Fruit fly (Drosophila melanogaster): ENCODE data around the gene CG9133.
A peak's percentile ranks its signal among the peaks of the same experiment; 100 is the strongest.

Gene CG9133

dm6 chr3L:1204674-1205547 lies 46.9 kb upstream of the CG9133 start, which contains the start of gene CG9119 (continued):
- TF ChIP-seq usp (GFP tag; optimal IDR thresholded peaks at IDR 0.05) (no peak), sage (GFP tag; optimal IDR thresholded peaks at IDR 0.05) (no peak)

- TF ChIP-seq dl (GFP tag; optimal IDR thresholded peaks at IDR 0.05; ENCODE audit: insufficient read depth in 1 of 2, partially characterized antibody in 2 of 2) (peak; percentile 64 to 80), Rel (GFP tag; optimal IDR thresholded peaks at IDR 0.05) (no peak), Rel (tag; optimal IDR thresholded peaks at IDR 0.05) (peak; percentile 18), pan (optimal IDR thresholded peaks at IDR 0.05) (no peak), jim (GFP tag; optimal IDR thresholded peaks at IDR 0.05) (no peak), Myc (optimal IDR thresholded peaks at IDR 0.05) (peak; percentile 85), Mio (GFP tag; optimal IDR thresholded peaks at IDR 0.05) (no peak), N (GFP tag; optimal IDR thresholded peaks at IDR 0.05) (peak; percentile 11), Dif (GFP tag; optimal IDR thresholded peaks at IDR 0.05; ENCODE audit: partially characterized antibody) (peak; percentile 96), br (GFP tag; optimal IDR thresholded peaks at IDR 0.05) (no peak), Vsx2 (GFP tag; optimal IDR thresholded peaks at IDR 0.05; ENCODE audit: partially characterized antibody) (peak; percentile 86)
Measured at dm6 chr3L:1206682-1207421, 45.0 kb upstream of the CG9133 start, which contains the start of gene LysB. Gene LysB, plus strand, starts transcription at chr3L:1207371.

dm6 chr3L:1208206-1208605 lies 43.6 kb upstream of the CG9133 start:
- TF ChIP-seq Dfd (GFP tag; optimal IDR thresholded peaks at IDR 0.05) (no peak), Rel (GFP tag; optimal IDR thresholded peaks at IDR 0.05) (no peak), Rel (tag; optimal IDR thresholded peaks at IDR 0.05) (no peak), psq (GFP tag; optimal IDR thresholded peaks at IDR 0.05) (no peak), Dif (GFP tag; optimal IDR thresholded peaks at IDR 0.05; ENCODE audit: partially characterized antibody) (peak; percentile 36), h (GFP tag; optimal IDR thresholded peaks at IDR 0.05) (no peak), Jra (GFP tag; optimal IDR thresholded peaks at IDR 0.05) (no peak), dl (GFP tag; optimal IDR thresholded peaks at IDR 0.05; ENCODE audit: insufficient read depth in 1 of 2, partially characterized antibody in 2 of 2) (peak in 1 of 2 experiments; percentile 1), lola (GFP tag; optimal IDR thresholded peaks at IDR 0.05) (no peak)

DNA sequence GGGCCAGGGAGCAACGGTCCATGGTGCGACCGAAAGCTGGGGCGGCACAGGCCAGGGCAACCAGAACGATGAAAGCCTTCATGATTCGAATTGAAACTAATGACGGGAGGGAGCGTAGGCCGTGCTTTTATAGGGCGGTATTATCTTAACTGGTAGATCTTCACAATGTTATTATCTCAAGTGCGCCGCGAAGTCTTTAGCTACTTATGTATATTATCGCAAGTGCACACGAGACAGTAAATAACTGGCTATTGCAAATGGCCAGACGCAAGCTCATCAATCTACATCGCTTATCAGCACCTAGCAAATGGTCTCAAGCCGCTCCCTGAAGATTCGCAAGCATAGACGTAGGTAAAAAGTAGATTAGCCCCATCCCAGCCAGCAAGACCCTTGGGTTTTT lies 40.7 kb upstream of the CG9133 start, which contains the start of gene LysD:
Gene LysD (minus strand): TSS at position 101 of the 400 bp plus-strand sequence.
- TF ChIP-seq psq (GFP tag; optimal IDR thresholded peaks at IDR 0.05), result no peak
- TF ChIP-seq Dif (GFP tag; optimal IDR thresholded peaks at IDR 0.05; ENCODE audit: partially characterized antibody), result no peak
- no peak for TF ChIP-seq lola (GFP tag; optimal IDR thresholded peaks at IDR 0.05)
- TF ChIP-seq Myc (optimal IDR thresholded peaks at IDR 0.05), result no peak
- TF ChIP-seq jim (GFP tag; optimal IDR thresholded peaks at IDR 0.05), result no peak
- no peak for TF ChIP-seq GATAd (GFP tag; optimal IDR thresholded peaks at IDR 0.05)
- TF ChIP-seq Vsx2 (GFP tag; optimal IDR thresholded peaks at IDR 0.05; ENCODE audit: partially characterized antibody), result no peak
- no peak for TF ChIP-seq Mio (GFP tag; optimal IDR thresholded peaks at IDR 0.05)
- TF ChIP-seq dmrt93B (GFP tag; optimal IDR thresholded peaks at IDR 0.05), result no peak
- TF ChIP-seq tai (GFP tag; optimal IDR thresholded peaks at IDR 0.05), result no peak
- TF ChIP-seq dl (GFP tag; optimal IDR thresholded peaks at IDR 0.05; ENCODE audit: insufficient read depth in 1 of 2, partially characterized antibody in 2 of 2), result no peak
- no peak for TF ChIP-seq rgr (GFP tag; optimal IDR thresholded peaks at IDR 0.05)
- TF ChIP-seq ey (GFP tag; optimal IDR thresholded peaks at IDR 0.05), result no peak
- no peak for TF ChIP-seq Jra (GFP tag; optimal IDR thresholded peaks at IDR 0.05)
- no peak for TF ChIP-seq Hr83 (GFP tag; optimal IDR thresholded peaks at IDR 0.05; ENCODE audit: poor library complexity, severe bottlenecking)

dm6 chr3L:1212113-1212512 lies 39.7 kb upstream of the CG9133 start:
- TF ChIP-seq sage (GFP tag; optimal IDR thresholded peaks at IDR 0.05) (no peak), fru (GFP tag; optimal IDR thresholded peaks at IDR 0.05) (no peak), CG9705 (GFP tag; optimal IDR thresholded peaks at IDR 0.05) (no peak), psq (GFP tag; optimal IDR thresholded peaks at IDR 0.05) (no peak), Hr83 (GFP tag; optimal IDR thresholded peaks at IDR 0.05; ENCODE audit: poor library complexity, severe bottlenecking) (no peak), Mio (GFP tag; optimal IDR thresholded peaks at IDR 0.05) (no peak), N (GFP tag; optimal IDR thresholded peaks at IDR 0.05) (no peak), Abd-B (GFP tag; optimal IDR thresholded peaks at IDR 0.05) (no peak), HLH106 (tag; optimal IDR thresholded peaks at IDR 0.05) (no peak), brk (GFP tag; optimal IDR thresholded peaks at IDR 0.05) (no peak), GATAd (GFP tag; optimal IDR thresholded peaks at IDR 0.05) (no peak), Sp1 (GFP tag; optimal IDR thresholded peaks at IDR 0.05) (no peak), Dif (GFP tag; optimal IDR thresholded peaks at IDR 0.05; ENCODE audit: partially characterized antibody) (no peak), Hr78 (GFP tag; optimal IDR thresholded peaks at IDR 0.05) (no peak), OdsH (GFP tag; optimal IDR thresholded peaks at IDR 0.05) (no peak), dl (GFP tag; optimal IDR thresholded peaks at IDR 0.05; ENCODE audit: insufficient read depth in 1 of 2, partially characterized antibody in 2 of 2) (no peak), dsf (GFP tag; optimal IDR thresholded peaks at IDR 0.05; ENCODE audit: borderline replicate concordance) (no peak), Hnf4 (GFP tag; optimal IDR thresholded peaks at IDR 0.05) (no peak)
